Worm (Caenorhabditis elegans): Measurements from ENCODE around the gene F41G4.8.
A peak's percentile ranks its signal among the peaks of the same experiment; 100 is the strongest.

The F41G4.8 gene

DNA sequence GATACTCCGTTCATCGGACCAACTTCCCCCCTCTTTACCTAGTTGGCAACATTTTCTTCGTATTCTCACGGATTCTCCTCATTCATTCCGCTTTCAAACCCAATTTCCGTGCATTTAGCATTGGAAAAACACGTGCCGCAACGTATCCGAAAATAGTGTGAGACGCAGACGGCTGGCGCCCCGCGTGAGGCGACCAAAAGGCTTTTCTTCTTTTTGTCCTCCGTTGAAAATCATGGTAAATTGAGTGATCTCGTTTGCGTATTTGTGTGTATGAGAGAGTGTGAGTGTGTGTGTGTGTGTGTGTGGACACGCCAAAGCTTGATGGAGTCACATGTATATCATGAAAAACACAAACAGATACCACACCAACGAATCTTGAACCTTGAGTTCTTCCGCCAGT is 48.0 kb downstream of the F41G4.8 start (continued):
- TF ChIP-seq sox-4 (tag; optimal IDR thresholded peaks at IDR 0.05) (peak; percentile 85), hpl-2 (GFP tag; optimal IDR thresholded peaks at IDR 0.05) (peak; percentile 80), aha-1 (tag; optimal IDR thresholded peaks at IDR 0.05) (peak; percentile 11), ceh-82 (tag; optimal IDR thresholded peaks at IDR 0.05) (peak; percentile 72 to 86 (median 81)), nhr-237 (tag; optimal IDR thresholded peaks at IDR 0.05) (peak; percentile 66), snu-23 (GFP tag; optimal IDR thresholded peaks at IDR 0.05) (peak; percentile 97), nhr-71 (tag; optimal IDR thresholded peaks at IDR 0.05) (peak; percentile 99), sptf-1 (tag; optimal IDR thresholded peaks at IDR 0.05) (no peak), ama-1 (optimal IDR thresholded peaks at IDR 0.05) (peak; percentile 34), lin-15B (tag; optimal IDR thresholded peaks at IDR 0.05) (peak; percentile 23), swsn-7 (tag; optimal IDR thresholded peaks at IDR 0.05) (peak; percentile 92), ets-5 (GFP tag; IDR thresholded peaks at IDR 0.05) (no peak), tbx-2 (tag; optimal IDR thresholded peaks at IDR 0.05) (peak; percentile 95), ceh-63 (GFP tag; optimal IDR thresholded peaks at IDR 0.05) (no peak), irx-1 (tag; optimal IDR thresholded peaks at IDR 0.05) (peak; percentile 74), vab-15 (tag; optimal IDR thresholded peaks at IDR 0.05) (peak; percentile 80), Y116A8C.19 (tag; optimal IDR thresholded peaks at IDR 0.05; ENCODE audit: borderline replicate concordance) (no peak), C04F5.9 (tag; optimal IDR thresholded peaks at IDR 0.05) (no peak), isw-1 (GFP tag; IDR thresholded peaks at IDR 0.05) (peak; percentile 68), pax-3 (tag; optimal IDR thresholded peaks at IDR 0.05) (peak; percentile 80), pqm-1 (tag; optimal IDR thresholded peaks at IDR 0.05) (no peak), unc-62 (GFP tag; optimal IDR thresholded peaks at IDR 0.05) (no peak), unc-86 (tag; optimal IDR thresholded peaks at IDR 0.05) (peak; percentile 92), nhr-90 (tag; optimal IDR thresholded peaks at IDR 0.05; ENCODE audit: poor library complexity) (peak; percentile 89), hlh-4 (tag; optimal IDR thresholded peaks at IDR 0.05) (no peak), elt-3 (tag; optimal IDR thresholded peaks at IDR 0.05) (peak in 2 of 6 experiments; percentile 77 to 89), mep-1 (tag; optimal IDR thresholded peaks at IDR 0.05) (peak; percentile 92), efl-3 (GFP tag; optimal IDR thresholded peaks at IDR 0.05) (no peak), ceh-88 (GFP tag; IDR thresholded peaks at IDR 0.05) (peak; percentile 84), nhr-28 (tag; optimal IDR thresholded peaks at IDR 0.05) (no peak), zip-4 (GFP tag; optimal IDR thresholded peaks at IDR 0.05) (peak; percentile 46), mab-9 (GFP tag; IDR thresholded peaks at IDR 0.05) (peak; percentile 56; the same call in 1 of the 2 replicates), grh-1 (GFP tag; IDR thresholded peaks at IDR 0.05) (peak; percentile 65), nhr-20 (tag; optimal IDR thresholded peaks at IDR 0.05) (peak; percentile 98), F16B12.6 (tag; optimal IDR thresholded peaks at IDR 0.05) (no peak), ztf-4 (tag; optimal IDR thresholded peaks at IDR 0.05) (peak; percentile 93), dsc-1 (tag; optimal IDR thresholded peaks at IDR 0.05) (peak; percentile 86), zag-1 (tag; optimal IDR thresholded peaks at IDR 0.05) (no peak), nhr-47 (tag; optimal IDR thresholded peaks at IDR 0.05) (peak; percentile 91), aly-2 (tag; optimal IDR thresholded peaks at IDR 0.05) (no peak), fkh-8 (tag; optimal IDR thresholded peaks at IDR 0.05) (peak; percentile 98), unc-98 (GFP tag; IDR thresholded peaks at IDR 0.05) (peak; percentile 36; the same call in 1 of the 2 replicates), ceh-8 (GFP tag; optimal IDR thresholded peaks at IDR 0.05) (peak; percentile 78), nhr-76 (tag; optimal IDR thresholded peaks at IDR 0.05) (no peak), lsy-2 (tag; optimal IDR thresholded peaks at IDR 0.05) (peak; percentile 82 to 90), egl-13 (tag; optimal IDR thresholded peaks at IDR 0.05) (peak; percentile 90), fkh-4 (tag; optimal IDR thresholded peaks at IDR 0.05; ENCODE audit: borderline replicate concordance) (no peak), nhr-12 (tag; optimal IDR thresholded peaks at IDR 0.05) (no peak), unc-130 (tag; optimal IDR thresholded peaks at IDR 0.05) (peak; percentile 90), fkh-10 (GFP tag; optimal IDR thresholded peaks at IDR 0.05) (peak; percentile 98), jun-1 (tag; optimal IDR thresholded peaks at IDR 0.05) (peak; percentile 81), mef-2 (tag; optimal IDR thresholded peaks at IDR 0.05) (peak; percentile 88), nhr-77 (tag; optimal IDR thresholded peaks at IDR 0.05) (peak; percentile 75), skn-1 (tag; optimal IDR thresholded peaks at IDR 0.05) (peak; percentile 79)
